Worm (Caenorhabditis elegans) whole organism, L1 larva: ENCODE data around the gene ZK622.1.

ENCODE experiments used
- C16A3.4 ChIP-seq: fragments of 150-350 bp; optimal IDR thresholded peaks from 2 replicates; lab custom pipeline; 2014; ENCODE audit warnings: missing biosample characterization, missing genetic modification characterization
- aly-2 ChIP-seq: fragments of 150-350 bp; optimal IDR thresholded peaks from 2 replicates; lab custom pipeline; 2014; ENCODE audit warnings: missing biosample characterization, missing genetic modification characterization
- ama-1 ChIP-seq: fragments of 150-350 bp; optimal IDR thresholded peaks from 2 replicates; lab custom pipeline; 2014
- blmp-1 ChIP-seq: fragments of 150-350 bp; optimal IDR thresholded peaks from 2 replicates; lab custom pipeline; 2014; ENCODE audit warnings: missing biosample characterization, missing genetic modification characterization
- ceh-63 ChIP-seq: fragments of 200-800 bp; sonication (Bioruptor generic); optimal IDR thresholded peaks from 2 replicates; lab custom pipeline; 2018; ENCODE audit warnings: mild to moderate bottlenecking, missing genetic modification characterization, missing compliant biosample characterization
- ceh-82 ChIP-seq, 3 experiments: fragments of 150-350 bp in 1 of 3; sonication (generic microtip) in 2 of 3; optimal IDR thresholded peaks; 2 replicates each; lab custom pipeline; 2014 to 2017; ENCODE audit warnings: missing biosample characterization in 3 of 3, missing genetic modification characterization in 3 of 3
- ceh-88 ChIP-seq: fragments of 200-800 bp; sonication (Bioruptor generic); IDR thresholded peaks from 2 replicates; pipeline ENCODE4 v1.3.6; 2022; ENCODE audit warnings: missing genetic modification characterization, missing compliant biosample characterization
- dsc-1 ChIP-seq: sonication (generic microtip); optimal IDR thresholded peaks from 2 replicates; lab custom pipeline; 2016; ENCODE audit warnings: mild to moderate bottlenecking, missing genetic modification characterization, missing compliant biosample characterization
- efl-3 ChIP-seq: fragments of 200-800 bp; sonication (Bioruptor generic); optimal IDR thresholded peaks from 2 replicates; lab custom pipeline; 2018; ENCODE audit warnings: mild to moderate bottlenecking, missing genetic modification characterization, missing compliant biosample characterization
- egl-13 ChIP-seq: sonication (generic microtip); optimal IDR thresholded peaks from 2 replicates; lab custom pipeline; 2016; ENCODE audit warnings: missing genotype, missing genetic modification reagents, missing genetic modification characterization, missing compliant biosample characterization
- elt-2 ChIP-seq: sonication (generic microtip); optimal IDR thresholded peaks from 2 replicates; lab custom pipeline; 2016; ENCODE audit warnings: missing genetic modification characterization, mild to moderate bottlenecking, inconsistent platforms, missing compliant biosample characterization, missing genetic modification reagents
- ets-5 ChIP-seq: fragments of 200-800 bp; sonication (Bioruptor generic); IDR thresholded peaks from 2 replicates; pipeline ENCODE4 v1.3.6; 2022; ENCODE audit warnings: missing genetic modification characterization, missing compliant biosample characterization
- fkh-8 ChIP-seq: sonication (generic microtip); optimal IDR thresholded peaks from 2 replicates; lab custom pipeline; 2016; ENCODE audit warnings: mild to moderate bottlenecking, missing genetic modification characterization, missing compliant biosample characterization
- fos-1 ChIP-seq: fragments of 150-350 bp; optimal IDR thresholded peaks from 2 replicates; lab custom pipeline; 2014; ENCODE audit warnings: missing biosample characterization, missing genetic modification characterization
- grh-1 ChIP-seq: fragments of 200-800 bp; sonication (Bioruptor generic); IDR thresholded peaks from 2 replicates; pipeline ENCODE4 v1.3.6; 2022; ENCODE audit warnings: missing genetic modification reagents, missing genetic modification characterization, missing compliant biosample characterization
- irx-1 ChIP-seq: sonication (generic microtip); optimal IDR thresholded peaks from 2 replicates; lab custom pipeline; 2016; ENCODE audit warnings: missing genetic modification characterization, missing compliant biosample characterization
- isw-1 ChIP-seq: fragments of 200-800 bp; sonication (Bioruptor generic); IDR thresholded peaks from 2 replicates; pipeline ENCODE4 v1.3.6; 2022; ENCODE audit warnings: missing genetic modification characterization, missing compliant biosample characterization
- jun-1 ChIP-seq: fragments of 150-350 bp; optimal IDR thresholded peaks from 2 replicates; lab custom pipeline; 2014; ENCODE audit warnings: missing biosample characterization, missing genetic modification reagents, missing genetic modification characterization
- lin-13 ChIP-seq: fragments of 150-350 bp; optimal IDR thresholded peaks from 2 replicates; lab custom pipeline; 2014; ENCODE audit warnings: missing biosample characterization, missing genetic modification reagents, missing genetic modification characterization
- lin-14 ChIP-seq: fragments of 200-800 bp; sonication (Bioruptor generic); optimal IDR thresholded peaks from 2 replicates; lab custom pipeline; 2018; ENCODE audit warnings: mild to moderate bottlenecking, missing genetic modification characterization, moderate library complexity, missing compliant biosample characterization
- lin-35 ChIP-seq, 2 experiments: fragments of 150-350 bp; optimal IDR thresholded peaks; 2 replicates each; lab custom pipeline; 2014; ENCODE audit warnings: missing biosample characterization in 2 of 2, missing genetic modification characterization in 2 of 2, missing genetic modification reagents in 2 of 2
- lin-39 ChIP-seq: fragments of 150-350 bp; optimal IDR thresholded peaks from 2 replicates; lab custom pipeline; 2014; ENCODE audit warnings: missing biosample characterization, missing genetic modification reagents, missing genetic modification characterization
- lir-3 ChIP-seq: sonication (generic microtip); optimal IDR thresholded peaks from 2 replicates; lab custom pipeline; 2016; ENCODE audit warnings: mild to moderate bottlenecking, missing genetic modification characterization, moderate library complexity, missing compliant biosample characterization; ENCODE audit not compliant: poor library complexity
- lsy-2 ChIP-seq, 2 experiments: fragments of 150-350 bp; optimal IDR thresholded peaks; 2 replicates each; lab custom pipeline; 2014; ENCODE audit warnings: missing biosample characterization in 2 of 2, missing genetic modification characterization in 2 of 2
- mdl-1 ChIP-seq, 2 experiments: fragments of 150-350 bp; optimal IDR thresholded peaks; 2 replicates each; lab custom pipeline; 2014 to 2017; ENCODE audit warnings: missing biosample characterization in 2 of 2, missing genetic modification characterization in 2 of 2, inconsistent platforms in 1 of 2
- mef-2 ChIP-seq: fragments of 150-350 bp; optimal IDR thresholded peaks from 2 replicates; lab custom pipeline; 2014; ENCODE audit warnings: missing biosample characterization, missing genetic modification characterization
- mep-1 ChIP-seq: fragments of 150-350 bp; optimal IDR thresholded peaks from 2 replicates; lab custom pipeline; 2014; ENCODE audit warnings: missing biosample characterization, missing genetic modification characterization
- nhr-11 ChIP-seq: fragments of 150-350 bp; optimal IDR thresholded peaks from 2 replicates; lab custom pipeline; 2014; ENCODE audit warnings: missing biosample characterization, missing genetic modification characterization
- nhr-237 ChIP-seq: fragments of 150-350 bp; optimal IDR thresholded peaks from 2 replicates; lab custom pipeline; 2014; ENCODE audit warnings: missing biosample characterization, missing genetic modification characterization
- nhr-47 ChIP-seq: sonication (generic microtip); optimal IDR thresholded peaks from 2 replicates; lab custom pipeline; 2016; ENCODE audit warnings: mild to moderate bottlenecking, missing genetic modification characterization, moderate library complexity, missing compliant biosample characterization
- nhr-71 ChIP-seq: sonication (generic microtip); optimal IDR thresholded peaks from 2 replicates; lab custom pipeline; 2016; ENCODE audit warnings: mild to moderate bottlenecking, missing genetic modification characterization, moderate library complexity, missing compliant biosample characterization
- nhr-84 ChIP-seq: sonication (generic microtip); optimal IDR thresholded peaks from 2 replicates; lab custom pipeline; 2017; ENCODE audit warnings: missing biosample characterization, missing genetic modification characterization
- nhr-85 ChIP-seq: sonication (generic microtip); peaks from one replicate; lab custom pipeline; 2016; ENCODE audit warnings: missing genetic modification characterization, inconsistent platforms, missing compliant biosample characterization
- pqm-1 ChIP-seq: sonication (generic microtip); optimal IDR thresholded peaks from 3 replicates; lab custom pipeline; 2017; ENCODE audit warnings: missing biosample characterization, missing genetic modification characterization
- rnt-1 ChIP-seq: sonication (generic microtip); optimal IDR thresholded peaks from 2 replicates; lab custom pipeline; 2016; ENCODE audit warnings: mild to moderate bottlenecking, missing genetic modification characterization, moderate library complexity, missing compliant biosample characterization
- skn-1 ChIP-seq: fragments of 150-350 bp; optimal IDR thresholded peaks from 2 replicates; lab custom pipeline; 2014; ENCODE audit warnings: missing biosample characterization, missing genetic modification characterization
- sox-4 ChIP-seq: sonication (generic microtip); optimal IDR thresholded peaks from 2 replicates; lab custom pipeline; 2016; ENCODE audit warnings: missing genetic modification characterization, missing compliant biosample characterization
- tbx-2 ChIP-seq: sonication (generic microtip); optimal IDR thresholded peaks from 2 replicates; lab custom pipeline; 2016; ENCODE audit warnings: missing genetic modification characterization, missing compliant biosample characterization
- unc-86 ChIP-seq: sonication (generic microtip); optimal IDR thresholded peaks from 2 replicates; lab custom pipeline; 2016; ENCODE audit warnings: missing genetic modification characterization, missing compliant biosample characterization
- unc-98 ChIP-seq: fragments of 200-800 bp; sonication (Bioruptor generic); IDR thresholded peaks from 2 replicates; pipeline ENCODE4 v1.3.6; 2022; ENCODE audit warnings: missing genetic modification characterization, missing compliant biosample characterization
- vab-15 ChIP-seq: sonication (generic microtip); optimal IDR thresholded peaks from 2 replicates; lab custom pipeline; 2017; ENCODE audit warnings: missing genotype, mild to moderate bottlenecking, missing genetic modification characterization, missing compliant biosample characterization
- xbp-1 ChIP-seq: sonication (generic microtip); optimal IDR thresholded peaks from 2 replicates; lab custom pipeline; 2016; ENCODE audit warnings: missing genetic modification characterization, missing compliant biosample characterization
- ztf-4 ChIP-seq: fragments of 150-350 bp; optimal IDR thresholded peaks from 2 replicates; lab custom pipeline; 2014; ENCODE audit warnings: missing biosample characterization, missing genetic modification characterization

ZK622.1 gene

ce11 chrII:5332345-5333124 lies 38.9 kb downstream of the ZK622.1 start:
- TF ChIP-seq skn-1 (tag; lab: Kevin White, UChicago), result no peak
- TF ChIP-seq ama-1, result no peak
- peak; percentile 12 for TF ChIP-seq jun-1
- TF ChIP-seq elt-2 (tag; lab: Kevin White, UChicago), result peak; percentile 74

- peak; percentile 3 for TF ChIP-seq elt-2 (tag; lab: Kevin White, UChicago)
- TF ChIP-seq skn-1 (tag; lab: Kevin White, UChicago), result no peak
- peak in 1 of 2 experiments; percentile 10 for TF ChIP-seq lsy-2 (tag; optimal IDR thresholded peaks at IDR 0.05; lab: Kevin White, UChicago)
- TF ChIP-seq vab-15 (tag; lab: Kevin White, UChicago), result peak; percentile 6
- TF ChIP-seq lin-14 (GFP tag; lab: Kevin White, UChicago), result peak; percentile 27
- TF ChIP-seq blmp-1, result peak; percentile 5
- TF ChIP-seq, all 84 proteins: peak for 5
Observed at ce11 chrII:5333729-5334255, 40.2 kb downstream of the ZK622.1 start.

ce11 chrII:5334628-5335027 lies 41.0 kb downstream of the ZK622.1 start:
- TF ChIP-seq ceh-88 (GFP tag; lab: Robert Waterston, UW), result no peak
- no peak for TF ChIP-seq C16A3.4 (tag; lab: Kevin White, UChicago)
- TF ChIP-seq mep-1 (tag; lab: Kevin White, UChicago), result no peak
- TF ChIP-seq fkh-8, result peak; percentile 92
- TF ChIP-seq lsy-2 (tag; optimal IDR thresholded peaks at IDR 0.05; lab: Kevin White, UChicago), result peak in 1 of 2 experiments; percentile 13
- no peak for TF ChIP-seq skn-1 (tag; lab: Kevin White, UChicago)
- no peak for TF ChIP-seq efl-3
- TF ChIP-seq egl-13, result peak; percentile 55
- peak; percentile 67 for TF ChIP-seq dsc-1 (tag; lab: Kevin White, UChicago)
- peak; percentile 58 for TF ChIP-seq nhr-47 (tag; lab: Kevin White, UChicago)
- peak; percentile 66 for TF ChIP-seq sox-4
- no peak for TF ChIP-seq ceh-82 (tag; optimal IDR thresholded peaks at IDR 0.05; lab: Kevin White, UChicago)
- TF ChIP-seq ztf-4 (tag; lab: Kevin White, UChicago), result peak; percentile 48
- TF ChIP-seq nhr-11, result peak; percentile 11
- no peak for TF ChIP-seq fos-1
- no peak for TF ChIP-seq ceh-63 (GFP tag; lab: Kevin White, UChicago)
- no peak for TF ChIP-seq nhr-85 (tag; lab: Kevin White, UChicago)
- no peak for TF ChIP-seq mef-2 (tag; lab: Kevin White, UChicago)
- no peak for TF ChIP-seq ets-5 (GFP tag; lab: Robert Waterston, UW)
- no peak for TF ChIP-seq nhr-84 (tag; lab: Kevin White, UChicago)
- TF ChIP-seq grh-1 (GFP tag; lab: Robert Waterston, UW), result no peak
- no peak for TF ChIP-seq nhr-237
- no peak for TF ChIP-seq tbx-2 (tag; lab: Kevin White, UChicago)
- peak; percentile 68 for TF ChIP-seq nhr-71 (tag; lab: Kevin White, UChicago)
- TF ChIP-seq lin-14 (GFP tag; lab: Kevin White, UChicago), result peak; percentile 38

- TF ChIP-seq pqm-1 (tag; lab: Kevin White, UChicago), result no peak
- TF ChIP-seq lin-13 (GFP tag; lab: Kevin White, UChicago), result no peak
- TF ChIP-seq fkh-8, result peak; percentile 85
- no peak for TF ChIP-seq lin-39 (tag; lab: Kevin White, UChicago)
- TF ChIP-seq irx-1, result no peak
- no peak for TF ChIP-seq unc-86 (tag; lab: Kevin White, UChicago)
- TF ChIP-seq rnt-1 (tag; lab: Kevin White, UChicago), result no peak
- TF ChIP-seq nhr-84 (tag; lab: Kevin White, UChicago), result no peak
- peak; percentile 14 for TF ChIP-seq mef-2 (tag; lab: Kevin White, UChicago)
- no peak for TF ChIP-seq vab-15 (tag; lab: Kevin White, UChicago)
- peak; percentile 58 for TF ChIP-seq fos-1
- TF ChIP-seq dsc-1 (tag; lab: Kevin White, UChicago), result peak; percentile 95
- no peak for TF ChIP-seq lin-35 (GFP tag; optimal IDR thresholded peaks at IDR 0.05; lab: Kevin White, UChicago)
- TF ChIP-seq isw-1, result no peak
- TF ChIP-seq nhr-85 (tag; lab: Kevin White, UChicago), result peak; percentile 42
- no peak for TF ChIP-seq unc-98 (GFP tag; lab: Robert Waterston, UW)
- TF ChIP-seq aly-2 (tag; lab: Kevin White, UChicago), result peak; percentile 34
- no peak for TF ChIP-seq xbp-1 (tag; lab: Kevin White, UChicago)
- TF ChIP-seq mdl-1 (tag; optimal IDR thresholded peaks at IDR 0.05; lab: Kevin White, UChicago), result no peak
- no peak for TF ChIP-seq lir-3 (tag; lab: Kevin White, UChicago)
- TF ChIP-seq sox-4, result peak; percentile 14
- no peak for TF ChIP-seq grh-1 (GFP tag; lab: Robert Waterston, UW)
- 0 out of 2 replicates have a peak, but pooled peaks have one; percentile 13 for TF ChIP-seq ceh-88 (GFP tag; lab: Robert Waterston, UW)
- peak; percentile 53 for TF ChIP-seq nhr-47 (tag; lab: Kevin White, UChicago)
- TF ChIP-seq jun-1, result peak; percentile 58
Observed at ce11 chrII:5335370-5336034, 41.9 kb downstream of the ZK622.1 start.
